Worm (Caenorhabditis elegans) whole organism, young adult: Measurements from ENCODE around the gene eef-1A.2.

Experiments
- B0019.2 ChIP-seq: fragments of 200-800 bp; sonication (Bioruptor generic); conservative IDR thresholded peaks from 2 replicates; pipeline ENCODE4 v1.3.6; 2022; ENCODE audit warnings: missing genetic modification reagents, missing genetic modification characterization, missing compliant biosample characterization
- B0261.1 ChIP-seq: sonication (generic microtip); optimal IDR thresholded peaks from 2 replicates; lab custom pipeline; 2016; ENCODE audit warnings: mild to moderate bottlenecking, missing genetic modification characterization, moderate library complexity, missing compliant biosample characterization
- B0336.3 ChIP-seq: fragments of 200-800 bp; sonication (Bioruptor generic); IDR thresholded peaks from 2 replicates; pipeline ENCODE4 v1.3.6; 2022; ENCODE audit warnings: missing genetic modification characterization, missing compliant biosample characterization
- D2030.7 ChIP-seq: fragments of 200-800 bp; sonication (Bioruptor generic); IDR thresholded peaks from 2 replicates; pipeline ENCODE4 v1.3.6; 2022; ENCODE audit warnings: missing genetic modification reagents, missing genetic modification characterization, missing compliant biosample characterization
- F23B12.7 ChIP-seq: sonication (generic microtip); optimal IDR thresholded peaks from 2 replicates; lab custom pipeline; 2017; ENCODE audit warnings: missing genetic modification characterization, mild to moderate bottlenecking, missing compliant biosample characterization, antibody characterized with exemption, moderate library complexity; ENCODE audit not compliant: insufficient read depth
- F39B2.1 ChIP-seq: fragments of 200-800 bp; sonication (Bioruptor generic); IDR thresholded peaks from 2 replicates; pipeline ENCODE4 v1.3.6; 2022; ENCODE audit warnings: missing genetic modification reagents, missing genetic modification characterization, missing compliant biosample characterization
- F57A8.1 ChIP-seq: fragments of 200-800 bp; sonication (Bioruptor generic); optimal IDR thresholded peaks from 2 replicates; lab custom pipeline; 2018; ENCODE audit warnings: mild to moderate bottlenecking, missing genetic modification characterization, moderate library complexity, missing compliant biosample characterization
- T07F8.4 ChIP-seq: sonication (generic microtip); optimal IDR thresholded peaks from 2 replicates; lab custom pipeline; 2016; ENCODE audit warnings: mild to moderate bottlenecking, missing genetic modification characterization, moderate library complexity, missing compliant biosample characterization
- Y53F4B.3 ChIP-seq: fragments of 200-800 bp; sonication (Bioruptor generic); IDR thresholded peaks from 2 replicates; pipeline ENCODE4 v1.3.6; 2022; ENCODE audit warnings: missing genetic modification reagents, missing genetic modification characterization, missing compliant biosample characterization
- Y79H2A.3 ChIP-seq: fragments of 200-800 bp; sonication (Bioruptor generic); conservative IDR thresholded peaks from 2 replicates; pipeline ENCODE4 v1.3.6; 2022; ENCODE audit warnings: missing genetic modification reagents, missing genetic modification characterization, missing compliant biosample characterization
- Y95B8A.8 ChIP-seq: fragments of 200-800 bp; sonication (Bioruptor generic); IDR thresholded peaks from 2 replicates; pipeline ENCODE4 v1.3.6; 2022; ENCODE audit warnings: missing genetic modification reagents, missing genetic modification characterization, missing compliant biosample characterization
- ZK185.1 ChIP-seq: sonication (generic microtip); optimal IDR thresholded peaks from 2 replicates; lab custom pipeline; 2016; ENCODE audit warnings: mild to moderate bottlenecking, missing genetic modification characterization, missing compliant biosample characterization; ENCODE audit not compliant: poor library complexity, severe bottlenecking
- attf-6 ChIP-seq: fragments of 200-800 bp; sonication (Bioruptor generic); IDR thresholded peaks from 2 replicates; pipeline ENCODE4 v1.3.6; 2022; ENCODE audit warnings: missing genetic modification reagents, missing genetic modification characterization, missing compliant biosample characterization
- bed-1 ChIP-seq: fragments of 200-800 bp; sonication (Bioruptor generic); IDR thresholded peaks from 2 replicates; pipeline ENCODE4 v1.3.6; 2022; ENCODE audit warnings: missing genetic modification reagents, missing genetic modification characterization, missing compliant biosample characterization
- bed-2 ChIP-seq: fragments of 200-800 bp; sonication (Bioruptor generic); IDR thresholded peaks from 2 replicates; pipeline ENCODE4 v1.3.6; 2022; ENCODE audit warnings: missing genetic modification reagents, missing genetic modification characterization, missing compliant biosample characterization
- cebp-1 ChIP-seq, 2 experiments: fragments of 200-800 bp in 1 of 2; sonication (Bioruptor generic) in 1 of 2; sonication (generic microtip) in 1 of 2; IDR thresholded peaks in 1 of 2; optimal IDR thresholded peaks in 1 of 2; 2 replicates each; pipeline versions ENCODE4 v1.3.6 to Lab custom; 2017 to 2022; ENCODE audit warnings: missing compliant biosample characterization in 2 of 2, missing genetic modification characterization in 2 of 2, mild to moderate bottlenecking in 1 of 2, missing genetic modification reagents in 1 of 2, moderate library complexity in 1 of 2
- cebp-2 ChIP-seq: fragments of 200-800 bp; sonication (Bioruptor generic); IDR thresholded peaks from 2 replicates; pipeline ENCODE4 v1.3.6; 2022; ENCODE audit warnings: missing genetic modification characterization, missing compliant biosample characterization
- ceh-40 ChIP-seq: fragments of 200-800 bp; sonication (Bioruptor generic); IDR thresholded peaks from 2 replicates; pipeline ENCODE4 v1.3.6; 2022; ENCODE audit warnings: missing genetic modification characterization, missing compliant biosample characterization
- ets-4 ChIP-seq: fragments of 200-800 bp; sonication (Bioruptor generic); optimal IDR thresholded peaks from 2 replicates; lab custom pipeline; 2018; ENCODE audit warnings: mild to moderate bottlenecking, missing genetic modification characterization, missing compliant biosample characterization
- him-1 ChIP-seq: sonication (generic microtip); optimal IDR thresholded peaks from 2 replicates; lab custom pipeline; 2016; ENCODE audit warnings: missing genotype, missing genetic modification reagents, missing genetic modification characterization, missing compliant biosample characterization
- hlh-26 ChIP-seq: fragments of 200-800 bp; sonication (Bioruptor generic); conservative IDR thresholded peaks from 2 replicates; pipeline ENCODE4 v1.3.6; 2022; ENCODE audit warnings: missing genetic modification reagents, missing genetic modification characterization, missing compliant biosample characterization
- hmg-20 ChIP-seq: fragments of 200-800 bp; sonication (Bioruptor generic); IDR thresholded peaks from 2 replicates; pipeline ENCODE4 v1.3.6; 2022; ENCODE audit warnings: missing genetic modification reagents, missing genetic modification characterization, missing compliant biosample characterization
- let-526 ChIP-seq: fragments of 200-800 bp; sonication (Bioruptor generic); IDR thresholded peaks from 2 replicates; pipeline ENCODE4 v1.3.6; 2022; ENCODE audit warnings: missing genetic modification reagents, missing genetic modification characterization, missing compliant biosample characterization
- let-607 ChIP-seq, 2 experiments: fragments of 200-800 bp in 1 of 2; sonication (Bioruptor generic) in 1 of 2; sonication (generic microtip) in 1 of 2; optimal IDR thresholded peaks; 2 replicates each; lab custom pipeline; 2016 to 2018; ENCODE audit warnings: mild to moderate bottlenecking in 2 of 2, missing compliant biosample characterization in 2 of 2, missing genetic modification characterization in 2 of 2, moderate library complexity in 2 of 2, missing genotype in 1 of 2
- lin-26 ChIP-seq: fragments of 200-800 bp; sonication (Bioruptor generic); IDR thresholded peaks from 2 replicates; pipeline ENCODE4 v1.3.6; 2022; ENCODE audit warnings: missing genetic modification reagents, missing genetic modification characterization, missing compliant biosample characterization
- lin-35 ChIP-seq, 3 experiments: fragments of 150-350 bp in 2 of 3; sonication (generic microtip) in 1 of 3; optimal IDR thresholded peaks; 2 replicates each; lab custom pipeline; 2014 to 2018; ENCODE audit warnings: missing biosample characterization in 3 of 3, missing genetic modification characterization in 3 of 3, missing genetic modification reagents in 3 of 3
- lin-54 ChIP-seq: fragments of 200-800 bp; sonication (Bioruptor generic); optimal IDR thresholded peaks from 2 replicates; lab custom pipeline; 2018; ENCODE audit warnings: mild to moderate bottlenecking, missing genetic modification characterization, missing compliant biosample characterization
- madf-3 ChIP-seq: fragments of 200-800 bp; sonication (Bioruptor generic); IDR thresholded peaks from 2 replicates; pipeline ENCODE4 v1.3.6; 2022; ENCODE audit warnings: missing genetic modification reagents, missing genetic modification characterization, missing compliant biosample characterization
- madf-6 ChIP-seq: fragments of 200-800 bp; sonication (Bioruptor generic); IDR thresholded peaks from 2 replicates; pipeline ENCODE4 v1.3.6; 2022; ENCODE audit warnings: missing genetic modification reagents, missing genetic modification characterization, missing compliant biosample characterization
- mes-4 ChIP-seq: sonication (generic microtip); optimal IDR thresholded peaks from 2 replicates; lab custom pipeline; 2016; ENCODE audit warnings: missing genotype, missing genetic modification characterization, missing compliant biosample characterization
- mxl-1 ChIP-seq: sonication (generic microtip); optimal IDR thresholded peaks from 2 replicates; lab custom pipeline; 2016; ENCODE audit warnings: missing genetic modification characterization, missing compliant biosample characterization
- nfya-1 ChIP-seq: sonication (generic microtip); optimal IDR thresholded peaks from 2 replicates; lab custom pipeline; 2017; ENCODE audit warnings: antibody characterized with exemption, missing compliant biosample characterization, missing genetic modification characterization, borderline replicate concordance; ENCODE audit not compliant: insufficient read depth
- nfyb-1 ChIP-seq: fragments of 200-800 bp; sonication (Bioruptor generic); IDR thresholded peaks from 2 replicates; pipeline ENCODE4 v1.3.6; 2022; ENCODE audit warnings: missing genetic modification reagents, missing genetic modification characterization, missing compliant biosample characterization
- nhr-80 ChIP-seq: sonication (generic microtip); optimal IDR thresholded peaks from 2 replicates; lab custom pipeline; 2016; ENCODE audit warnings: missing genetic modification characterization, missing compliant biosample characterization
- rcor-1 ChIP-seq: fragments of 200-800 bp; sonication (Bioruptor generic); IDR thresholded peaks from 2 replicates; pipeline ENCODE4 v1.3.6; 2022; ENCODE audit warnings: missing genetic modification reagents, missing genetic modification characterization, missing compliant biosample characterization
- sdz-38 ChIP-seq: sonication (generic microtip); optimal IDR thresholded peaks from 2 replicates; lab custom pipeline; 2016; ENCODE audit warnings: missing genotype, missing genetic modification characterization, missing compliant biosample characterization
- snpc-1.3 ChIP-seq: sonication (generic microtip); optimal IDR thresholded peaks from 2 replicates; lab custom pipeline; 2017; ENCODE audit warnings: missing genetic modification characterization, mild to moderate bottlenecking, missing compliant biosample characterization, antibody characterized with exemption, moderate library complexity, missing genotype, missing genetic modification reagents; ENCODE audit not compliant: insufficient read depth
- snpc-4 ChIP-seq, 5 experiments: fragments of 150-350 bp in 1 of 5; sonication (generic microtip) in 4 of 5; optimal IDR thresholded peaks; 2 replicates each; lab custom pipeline; 2014 to 2018; ENCODE audit warnings: missing genetic modification characterization in 5 of 5, missing biosample characterization in 3 of 5, antibody characterized with exemption in 2 of 5, mild to moderate bottlenecking in 2 of 5, missing compliant biosample characterization in 2 of 5, missing genotype in 2 of 5, moderate library complexity in 2 of 5, missing genetic modification reagents in 1 of 5
- somi-1 ChIP-seq: fragments of 200-800 bp; sonication (Bioruptor generic); optimal IDR thresholded peaks from 2 replicates; lab custom pipeline; 2018; ENCODE audit warnings: mild to moderate bottlenecking, missing genetic modification characterization, missing compliant biosample characterization
- tbp1 ChIP-seq: fragments of 200-800 bp; sonication (Bioruptor generic); optimal IDR thresholded peaks from 2 replicates; lab custom pipeline; 2018; ENCODE audit warnings: mild to moderate bottlenecking, missing genetic modification characterization, missing compliant biosample characterization
- tbx-9 ChIP-seq: sonication (generic microtip); optimal IDR thresholded peaks from 2 replicates; lab custom pipeline; 2016; ENCODE audit warnings: borderline replicate concordance, missing genetic modification characterization, inconsistent platforms, missing compliant biosample characterization
- xnd-1 ChIP-seq: sonication (generic microtip); optimal IDR thresholded peaks from 2 replicates; lab custom pipeline; 2016; ENCODE audit warnings: missing genotype, missing genetic modification reagents, missing genetic modification characterization, missing compliant biosample characterization
- ztf-26 ChIP-seq: sonication (generic microtip); optimal IDR thresholded peaks from 2 replicates; lab custom pipeline; 2017; ENCODE audit warnings: missing genetic modification characterization, missing compliant biosample characterization
- ztf-28 ChIP-seq: fragments of 200-800 bp; sonication (Bioruptor generic); IDR thresholded peaks from 2 replicates; pipeline ENCODE4 v1.3.6; 2022; ENCODE audit warnings: missing genetic modification reagents, missing genetic modification characterization, missing compliant biosample characterization
- ztf-6 ChIP-seq: fragments of 200-800 bp; sonication (Bioruptor generic); IDR thresholded peaks from 2 replicates; pipeline ENCODE4 v1.3.6; 2022; ENCODE audit warnings: missing genetic modification reagents, missing genetic modification characterization, missing compliant biosample characterization

Gene eef-1A.2

DNA sequence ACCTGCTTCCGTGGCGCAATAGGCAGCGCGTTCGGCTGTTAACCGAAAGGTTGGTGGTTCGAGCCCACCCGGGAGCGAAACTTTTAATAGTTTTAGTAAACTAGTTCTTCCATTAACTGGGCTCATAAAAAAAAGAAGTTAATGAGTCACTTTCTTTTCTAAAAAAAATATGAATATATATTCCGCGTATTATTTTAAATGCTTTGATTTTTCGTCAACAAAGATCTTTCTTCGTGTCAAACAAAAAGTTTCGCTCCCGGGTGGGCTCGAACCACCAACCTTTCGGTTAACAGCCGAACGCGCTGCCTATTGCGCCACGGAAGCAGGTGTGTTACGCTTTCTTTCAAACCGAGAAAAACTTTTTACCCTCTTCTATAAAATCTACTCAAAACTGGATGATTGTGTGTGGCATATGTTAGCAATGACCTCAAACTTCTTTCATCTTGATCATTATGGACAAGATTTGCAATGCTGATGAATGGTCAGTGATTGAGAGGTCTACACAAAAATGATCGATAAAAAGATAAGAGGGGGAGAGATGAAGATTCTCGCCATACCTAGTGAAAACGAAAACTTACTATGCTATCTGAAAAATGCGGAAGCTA lies 49.6 kb upstream of the eef-1A.2 start (continued):
- TF ChIP-seq ztf-28 (GFP tag; lab: Robert Waterston, UW) (0 out of 2 replicates have a peak, but pooled peaks have one; percentile 50), him-1 (tag; lab: Kevin White, UChicago) (peak; percentile 71), lin-54 (GFP tag; lab: Kevin White, UChicago) (no peak), xnd-1 (no peak), F39B2.1 (GFP tag; lab: Robert Waterston, UW) (no peak), mes-4 (tag; lab: Kevin White, UChicago) (peak; percentile 46), Y53F4B.3 (0 out of 2 replicates have a peak, but pooled peaks have one; percentile 42), nfyb-1 (GFP tag; lab: Robert Waterston, UW) (no peak; the same call in 1 of the 2 replicates), cebp-1 (GFP tag; IDR thresholded peaks at IDR 0.05; lab: Robert Waterston, UW) (no peak), cebp-1 (tag; optimal IDR thresholded peaks at IDR 0.05; lab: Kevin White, UChicago) (peak; percentile 50), lin-26 (GFP tag; lab: Robert Waterston, UW) (peak; percentile 89), B0019.2 (no peak), tbx-9 (tag; lab: Kevin White, UChicago) (no peak), hlh-26 (GFP tag; lab: Robert Waterston, UW) (no peak), B0336.3 (GFP tag; lab: Robert Waterston, UW) (no peak), B0261.1 (tag; lab: Kevin White, UChicago) (peak; percentile 73), ceh-40 (GFP tag; lab: Robert Waterston, UW) (no peak), cebp-2 (no peak), ZK185.1 (peak; percentile 68), Y79H2A.3 (no peak), hmg-20 (GFP tag; lab: Robert Waterston, UW) (no peak), F23B12.7 (peak; percentile 68), madf-6 (GFP tag; lab: Robert Waterston, UW) (peak; percentile 39; the same call in 1 of the 2 replicates), F57A8.1 (GFP tag; lab: Kevin White, UChicago) (no peak), lin-35 (GFP tag; optimal IDR thresholded peaks at IDR 0.05; lab: Kevin White, UChicago) (peak in 1 of 3 experiments; percentile 53), tbp1 (GFP tag; lab: Kevin White, UChicago) (peak; percentile 86), snpc-4 (GFP tag; optimal IDR thresholded peaks at IDR 0.05; lab: Kevin White, UChicago) (peak; percentile 6), snpc-4 (tag; optimal IDR thresholded peaks at IDR 0.05; lab: Kevin White, UChicago) (peak in 3 of 4 experiments; percentile 24 to 73 (median 27)), attf-6 (GFP tag; lab: Robert Waterston, UW) (0 out of 2 replicates have a peak, but pooled peaks have one; percentile 49), let-526 (GFP tag; lab: Robert Waterston, UW) (no peak), D2030.7 (GFP tag; lab: Robert Waterston, UW) (peak; percentile 83), ets-4 (GFP tag; lab: Kevin White, UChicago) (no peak), T07F8.4 (tag; lab: Kevin White, UChicago) (peak; percentile 50), sdz-38 (no peak), mxl-1 (peak; percentile 64), rcor-1 (GFP tag; lab: Robert Waterston, UW) (0 out of 2 replicates have a peak, but pooled peaks have one; percentile 19), let-607 (tag; optimal IDR thresholded peaks at IDR 0.05; lab: Kevin White, UChicago) (peak in 1 of 2 experiments; percentile 20), bed-2 (GFP tag; lab: Robert Waterston, UW) (no peak), ztf-26 (no peak), Y95B8A.8 (no peak), ztf-6 (GFP tag; lab: Robert Waterston, UW) (no peak), madf-3 (no peak), nfya-1 (tag; lab: Kevin White, UChicago) (no peak), nhr-80 (tag; lab: Kevin White, UChicago) (peak; percentile 40), snpc-1.3 (tag; lab: Kevin White, UChicago) (peak; percentile 12), somi-1 (GFP tag; lab: Kevin White, UChicago) (peak; percentile 25), bed-1 (GFP tag; lab: Robert Waterston, UW) (no peak)
